Fruit fly (Drosophila melanogaster) whole organism, embryonic: ENCODE measurements around the gene CG15336.

Experiments used
- CG10147 ChIP-seq: fragments of 200-800 bp; sonication (Bioruptor generic); optimal IDR thresholded peaks from 2 replicates; lab custom pipeline; 2019; ENCODE audit warnings: missing biosample characterization, mild to moderate bottlenecking, missing genetic modification characterization, moderate library complexity
- CG10462 ChIP-seq: fragments of 200-800 bp; sonication (Bioruptor generic); optimal IDR thresholded peaks from 2 replicates; lab custom pipeline; 2016; ENCODE audit warnings: missing biosample characterization, missing genetic modification characterization
- CG11456 ChIP-seq: fragments of 200-800 bp; sonication (Bioruptor generic); IDR thresholded peaks from 3 replicates; pipeline ENCODE4 v1.3.6; 2022; ENCODE audit warnings: missing biosample characterization, missing genetic modification characterization
- CG11560 ChIP-seq: fragments of 200-800 bp; sonication (Bioruptor generic); IDR thresholded peaks from 3 replicates; pipeline ENCODE4 v1.3.6; 2022; ENCODE audit warnings: missing biosample characterization, missing genetic modification characterization
- CG13287 ChIP-seq: fragments of 200-800 bp; sonication (Bioruptor generic); IDR thresholded peaks from 2 replicates; pipeline ENCODE4 v1.3.6; 2022; ENCODE audit warnings: missing biosample characterization, missing genetic modification characterization; ENCODE audit not compliant: partially characterized antibody
- CG13424 ChIP-seq: fragments of 200-800 bp; sonication (Bioruptor generic); optimal IDR thresholded peaks from 2 replicates; lab custom pipeline; 2019; ENCODE audit warnings: missing biosample characterization, mild to moderate bottlenecking, missing genetic modification characterization, moderate library complexity
- CG13624 ChIP-seq: fragments of 200-800 bp; sonication (Bioruptor generic); optimal IDR thresholded peaks from 2 replicates; lab custom pipeline; 2016; ENCODE audit warnings: missing biosample characterization, missing genetic modification characterization
- CG1602 ChIP-seq: fragments of 200-800 bp; sonication (Bioruptor generic); optimal IDR thresholded peaks from 3 replicates; lab custom pipeline; 2016; ENCODE audit warnings: missing biosample characterization, missing genetic modification characterization
- CG33213 ChIP-seq: fragments of 200-800 bp; sonication (Bioruptor generic); optimal IDR thresholded peaks from 3 replicates; lab custom pipeline; 2016; ENCODE audit warnings: missing biosample characterization, missing genetic modification characterization
- CG3407 ChIP-seq: fragments of 200-800 bp; sonication (Bioruptor generic); optimal IDR thresholded peaks from 2 replicates; lab custom pipeline; 2018; ENCODE audit warnings: missing biosample characterization, mild to moderate bottlenecking, missing genetic modification characterization
- CG34376 ChIP-seq: fragments of 200-800 bp; sonication (Bioruptor generic); optimal IDR thresholded peaks from 2 replicates; lab custom pipeline; 2018; ENCODE audit warnings: missing biosample characterization, mild to moderate bottlenecking, missing genetic modification characterization
- CG5953 ChIP-seq: fragments of 200-800 bp; sonication (Bioruptor generic); IDR thresholded peaks from 2 replicates; pipeline ENCODE4 v1.3.6; 2022; ENCODE audit warnings: missing biosample characterization, missing genetic modification characterization
- CG6654 ChIP-seq: fragments of 200-800 bp; sonication (Bioruptor generic); optimal IDR thresholded peaks from 2 replicates; lab custom pipeline; 2017; ENCODE audit warnings: missing biosample characterization, mild to moderate bottlenecking, missing genetic modification characterization
- CG6854 ChIP-seq: fragments of 200-800 bp; sonication (Bioruptor generic); optimal IDR thresholded peaks from 3 replicates; lab custom pipeline; 2017; ENCODE audit warnings: missing biosample characterization, mild to moderate bottlenecking, missing genetic modification characterization
- CG7556 ChIP-seq: fragments of 200-800 bp; sonication (Bioruptor generic); optimal IDR thresholded peaks from 2 replicates; lab custom pipeline; 2017; ENCODE audit warnings: missing biosample characterization, mild to moderate bottlenecking, missing genetic modification characterization
- CG7963 ChIP-seq: fragments of 200-800 bp; sonication (Bioruptor generic); IDR thresholded peaks from 3 replicates; pipeline ENCODE4 v1.3.6; 2022; ENCODE audit warnings: missing biosample characterization, missing genetic modification characterization; ENCODE audit not compliant: partially characterized antibody
- CG8089 ChIP-seq: fragments of 200-800 bp; sonication (Bioruptor generic); optimal IDR thresholded peaks from 3 replicates; lab custom pipeline; 2016; ENCODE audit warnings: missing biosample characterization, missing genetic modification characterization
- CG8281 ChIP-seq: fragments of 200-800 bp; sonication (Bioruptor generic); optimal IDR thresholded peaks from 2 replicates; lab custom pipeline; 2018; ENCODE audit warnings: missing biosample characterization, mild to moderate bottlenecking, missing genetic modification characterization, moderate library complexity
- CG9215 ChIP-seq: fragments of 200-800 bp; sonication (Bioruptor generic); IDR thresholded peaks from 2 replicates; pipeline ENCODE4 v1.3.6; 2022; ENCODE audit warnings: missing biosample characterization, missing genetic modification characterization
- CG9932 ChIP-seq: fragments of 200-800 bp; sonication (Bioruptor generic); IDR thresholded peaks from 2 replicates; pipeline ENCODE4 v1.3.6; 2022; ENCODE audit warnings: missing biosample characterization, missing genetic modification characterization
- CrebB ChIP-seq: fragments of 200-800 bp; sonication (Bioruptor generic); optimal IDR thresholded peaks from 3 replicates; lab custom pipeline; 2018; ENCODE audit warnings: missing biosample characterization, mild to moderate bottlenecking, missing genetic modification characterization
- Dll ChIP-seq: fragments of 200-800 bp; sonication (Bioruptor generic); IDR thresholded peaks from 4 replicates; pipeline ENCODE4 v1.3.6; 2022; ENCODE audit warnings: missing biosample characterization, missing genetic modification characterization; ENCODE audit not compliant: partially characterized antibody
- Doc2 ChIP-seq: fragments of 200-800 bp; sonication (Bioruptor generic); IDR thresholded peaks from 2 replicates; pipeline ENCODE4 v1.3.6; 2022; ENCODE audit warnings: missing biosample characterization, missing genetic modification characterization
- E2f1 ChIP-seq: fragments of 200-800 bp; sonication (Bioruptor generic); IDR thresholded peaks from 2 replicates; pipeline ENCODE4 v1.3.6; 2022; ENCODE audit warnings: missing biosample characterization, missing genetic modification characterization
- Lhr ChIP-seq: fragments of 200-800 bp; sonication (Bioruptor generic); optimal IDR thresholded peaks from 3 replicates; lab custom pipeline; 2017; ENCODE audit warnings: mild to moderate bottlenecking, missing biosample characterization, missing genetic modification reagents, missing genetic modification characterization
- Mrtf ChIP-seq: fragments of 200-800 bp; sonication (Bioruptor generic); IDR thresholded peaks from 3 replicates; pipeline ENCODE4 v1.3.6; 2022; ENCODE audit warnings: missing biosample characterization, missing genetic modification characterization
- NFAT ChIP-seq: fragments of 200-800 bp; sonication (Bioruptor generic); IDR thresholded peaks from 2 replicates; pipeline ENCODE4 v1.3.6; 2022; ENCODE audit warnings: missing biosample characterization, missing genetic modification characterization
- Pdp1 ChIP-seq, 2 experiments: fragments of 200-800 bp; sonication (Bioruptor generic); optimal IDR thresholded peaks; 3 replicates each; lab custom pipeline; 2016; ENCODE audit warnings: missing biosample characterization in 2 of 2, missing genetic modification characterization in 2 of 2, mild to moderate bottlenecking in 1 of 2, moderate library complexity in 1 of 2
- Side ChIP-seq: fragments of 200-800 bp; sonication (Bioruptor generic); optimal IDR thresholded peaks from 2 replicates; lab custom pipeline; 2016; ENCODE audit warnings: missing biosample characterization, missing genetic modification characterization
- Sox100B ChIP-seq: fragments of 200-800 bp; sonication (Bioruptor generic); optimal IDR thresholded peaks from 3 replicates; lab custom pipeline; 2018; ENCODE audit warnings: missing biosample characterization, mild to moderate bottlenecking, missing genetic modification characterization
- Spps ChIP-seq: fragments of 200-800 bp; sonication (Bioruptor generic); optimal IDR thresholded peaks from 2 replicates; lab custom pipeline; 2018; ENCODE audit warnings: missing biosample characterization, mild to moderate bottlenecking, missing genetic modification characterization
- Trl ChIP-seq, 3 experiments: fragments of >200 bp in 2 of 3; fragments of 200-800 bp in 1 of 3; sonication (Bioruptor generic) in 1 of 3; optimal IDR thresholded peaks; 2 replicates in 1 of 3; 3 replicates in 2 of 3; lab custom pipeline; 2016 to 2017; ENCODE audit warnings: missing biosample characterization in 1 of 3, missing genetic modification characterization in 1 of 3
- chm ChIP-seq: fragments of 200-800 bp; sonication (Bioruptor generic); IDR thresholded peaks from 2 replicates; pipeline ENCODE4 v1.3.6; 2022; ENCODE audit warnings: missing biosample characterization, missing genetic modification characterization
- chn ChIP-seq: fragments of 200-800 bp; sonication (Bioruptor generic); optimal IDR thresholded peaks from 2 replicates; lab custom pipeline; 2016; ENCODE audit warnings: missing biosample characterization, missing genetic modification characterization
- fd64A ChIP-seq: fragments of 200-800 bp; sonication (Bioruptor generic); optimal IDR thresholded peaks from 3 replicates; lab custom pipeline; 2018; ENCODE audit warnings: missing biosample characterization, mild to moderate bottlenecking, missing genetic modification characterization
- gro ChIP-seq: fragments of 200-800 bp; sonication (Bioruptor generic); optimal IDR thresholded peaks from 2 replicates; lab custom pipeline; 2016; ENCODE audit warnings: missing biosample characterization, missing genetic modification characterization
- hth ChIP-seq: fragments of >200 bp; optimal IDR thresholded peaks from 2 replicates; lab custom pipeline; 2017; ENCODE audit warnings: inconsistent platforms
- mirr ChIP-seq: fragments of 200-800 bp; sonication (Bioruptor generic); optimal IDR thresholded peaks from 3 replicates; lab custom pipeline; 2018; ENCODE audit warnings: missing biosample characterization, mild to moderate bottlenecking, missing genetic modification characterization
- nau ChIP-seq: fragments of 200-800 bp; sonication (Bioruptor generic); optimal IDR thresholded peaks from 3 replicates; lab custom pipeline; 2017; ENCODE audit warnings: missing biosample characterization, mild to moderate bottlenecking, missing genetic modification characterization, missing genetic modification reagents
- nerfin-1 ChIP-seq: fragments of 200-800 bp; sonication (Bioruptor generic); optimal IDR thresholded peaks from 3 replicates; lab custom pipeline; 2019; ENCODE audit warnings: missing biosample characterization, mild to moderate bottlenecking, missing genetic modification characterization, moderate library complexity
- prd ChIP-seq, 3 experiments: fragments of >200 bp in 2 of 3; fragments of 200-800 bp in 1 of 3; sonication (Bioruptor generic) in 1 of 3; optimal IDR thresholded peaks in 2 of 3; IDR thresholded peaks in 1 of 3; 2 replicates in 2 of 3; 3 replicates in 1 of 3; pipeline versions ENCODE4 v1.3.6 to Lab custom; 2017 to 2022; ENCODE audit warnings: missing biosample characterization in 1 of 3, missing genetic modification characterization in 1 of 3
- pum ChIP-seq: fragments of 200-800 bp; sonication (Bioruptor generic); optimal IDR thresholded peaks from 2 replicates; lab custom pipeline; 2016; ENCODE audit warnings: missing biosample characterization, missing genetic modification characterization
- sd ChIP-seq: fragments of 200-800 bp; sonication (Bioruptor generic); optimal IDR thresholded peaks from 3 replicates; lab custom pipeline; 2018; ENCODE audit warnings: missing biosample characterization, mild to moderate bottlenecking, missing genetic modification characterization, moderate library complexity
- slbo ChIP-seq: fragments of 200-800 bp; sonication (Bioruptor generic); IDR thresholded peaks from 2 replicates; pipeline ENCODE4 v1.3.6; 2022; ENCODE audit warnings: missing biosample characterization, missing genetic modification characterization
- tgo ChIP-seq: fragments of 200-800 bp; sonication (Bioruptor generic); IDR thresholded peaks from 3 replicates; pipeline ENCODE4 v1.3.6; 2022; ENCODE audit warnings: missing biosample characterization, missing genetic modification characterization
- wek ChIP-seq: fragments of 200-800 bp; sonication (Bioruptor generic); optimal IDR thresholded peaks from 3 replicates; lab custom pipeline; 2018; ENCODE audit warnings: missing biosample characterization, mild to moderate bottlenecking, missing genetic modification characterization, moderate library complexity
- yki ChIP-seq: fragments of >200 bp; optimal IDR thresholded peaks from 3 replicates; lab custom pipeline; 2018
- zen2 ChIP-seq: fragments of 200-800 bp; sonication (Bioruptor generic); IDR thresholded peaks from 3 replicates; pipeline ENCODE4 v1.3.6; 2022; ENCODE audit warnings: missing biosample characterization, missing genetic modification characterization; ENCODE audit not compliant: partially characterized antibody

CG15336 gene

dm6 chrX:8114476-8115342, 33.0 kb upstream of the CG15336 start (continued):
- TF ChIP-seq Doc2 (GFP tag; lab: Robert Waterston, UW) (no peak), CG6854 (peak; percentile 59), NFAT (GFP tag; lab: Robert Waterston, UW) (no peak), CG10462 (no peak), CG10147 (GFP tag; lab: Kevin White, UChicago) (peak; percentile 58), CG34376 (GFP tag; lab: Kevin White, UChicago) (peak; percentile 67), CG7963 (GFP tag; lab: Robert Waterston, UW) (no peak), CrebB (tag; lab: Kevin White, UChicago) (peak; percentile 38), CG9932 (GFP tag; lab: Robert Waterston, UW) (peak; percentile 63), CG13287 (GFP tag; lab: Robert Waterston, UW) (no peak), Dll (GFP tag; lab: Robert Waterston, UW) (no peak), zen2 (GFP tag; lab: Robert Waterston, UW) (no peak), CG9215 (peak; percentile 30; the same call in 1 of the 2 replicates), CG7556 (GFP tag; lab: Kevin White, UChicago) (peak; percentile 74), CG1602 (peak; percentile 24), prd (optimal IDR thresholded peaks at IDR 0.05; lab: Kevin White, UChicago) (no peak), prd (GFP tag; IDR thresholded peaks at IDR 0.05; lab: Robert Waterston, UW) (peak; percentile 68), yki (lab: Kevin White, UChicago) (no peak), chm (peak; percentile 24; the same call in 1 of the 2 replicates), CG11456 (GFP tag; lab: Robert Waterston, UW) (no peak), CG8089 (GFP tag; lab: Kevin White, UChicago) (no peak), CG11560 (tag; lab: Robert Waterston, UW) (no peak), CG6654 (peak; percentile 18), chn (peak; percentile 37), nau (GFP tag; lab: Kevin White, UChicago) (peak; percentile 13), fd64A (GFP tag; lab: Kevin White, UChicago) (no peak), hth (no peak), Pdp1 (GFP tag; optimal IDR thresholded peaks at IDR 0.05; lab: Kevin White, UChicago) (no peak), E2f1 (GFP tag; lab: Robert Waterston, UW) (0 out of 2 replicates have a peak, but pooled peaks have one; percentile 38)

- TF ChIP-seq CG8281 (tag; lab: Kevin White, UChicago) (no peak), Side (GFP tag; lab: Kevin White, UChicago) (no peak), CG3407 (no peak), Mrtf (GFP tag; lab: Robert Waterston, UW) (no peak), Lhr (no peak), CG33213 (GFP tag; lab: Kevin White, UChicago) (no peak), pum (GFP tag; lab: Kevin White, UChicago) (no peak), CG5953 (no peak), CG13624 (no peak), Trl (optimal IDR thresholded peaks at IDR 0.05; lab: Kevin White, UChicago) (peak in 1 of 2 experiments; percentile 57), Trl (GFP tag; optimal IDR thresholded peaks at IDR 0.05; lab: Kevin White, UChicago) (no peak), slbo (0 out of 2 replicates have a peak, but pooled peaks have one; percentile 0), Sox100B (no peak), CG1602 (no peak), Spps (no peak), tgo (GFP tag; lab: Robert Waterston, UW) (no peak), Pdp1 (GFP tag; optimal IDR thresholded peaks at IDR 0.05; lab: Kevin White, UChicago) (peak in 1 of 2 experiments; percentile 95), sd (tag; lab: Kevin White, UChicago) (no peak), gro (no peak), CG13424 (no peak), nerfin-1 (tag; lab: Kevin White, UChicago) (peak; percentile 13), mirr (no peak), wek (no peak)
Measured at dm6 chrX:8115343-8115676, 32.4 kb upstream of the CG15336 start.
